Worm (Caenorhabditis elegans) whole organism, L2 larva: ENCODE data around the gene lfi-1.

Experiments used
- alr-1 ChIP-seq: fragments of 150-350 bp; optimal IDR thresholded peaks from 2 replicates; lab custom pipeline; 2014; ENCODE audit warnings: missing biosample characterization, missing genetic modification characterization
- aly-2 ChIP-seq: fragments of 150-350 bp; optimal IDR thresholded peaks from 2 replicates; lab custom pipeline; 2014; ENCODE audit warnings: missing biosample characterization, missing genetic modification characterization
- ama-1 ChIP-seq: fragments of 150-350 bp; optimal IDR thresholded peaks from 2 replicates; lab custom pipeline; 2018; ENCODE audit warnings: inconsistent platforms
- ceh-82 ChIP-seq: fragments of 150-350 bp; optimal IDR thresholded peaks from 2 replicates; lab custom pipeline; 2014; ENCODE audit warnings: missing biosample characterization, missing genetic modification characterization
- egl-27 ChIP-seq: sonication (generic microtip); optimal IDR thresholded peaks from 3 replicates; lab custom pipeline; 2017; ENCODE audit warnings: missing biosample characterization, missing genetic modification reagents, missing genetic modification characterization
- fos-1 ChIP-seq: fragments of 150-350 bp; optimal IDR thresholded peaks from 2 replicates; lab custom pipeline; 2014; ENCODE audit warnings: missing biosample characterization, missing genetic modification characterization
- lin-13 ChIP-seq: fragments of 150-350 bp; optimal IDR thresholded peaks from 2 replicates; lab custom pipeline; 2014; ENCODE audit warnings: missing biosample characterization, missing genetic modification reagents, missing genetic modification characterization
- snpc-4 ChIP-seq: fragments of 150-350 bp; optimal IDR thresholded peaks from 2 replicates; lab custom pipeline; 2014; ENCODE audit warnings: missing biosample characterization, missing genetic modification characterization
- unc-62 ChIP-seq: fragments of 150-350 bp; optimal IDR thresholded peaks from 2 replicates; lab custom pipeline; 2014; ENCODE audit warnings: missing biosample characterization, missing genetic modification reagents, missing genetic modification characterization

DNA sequence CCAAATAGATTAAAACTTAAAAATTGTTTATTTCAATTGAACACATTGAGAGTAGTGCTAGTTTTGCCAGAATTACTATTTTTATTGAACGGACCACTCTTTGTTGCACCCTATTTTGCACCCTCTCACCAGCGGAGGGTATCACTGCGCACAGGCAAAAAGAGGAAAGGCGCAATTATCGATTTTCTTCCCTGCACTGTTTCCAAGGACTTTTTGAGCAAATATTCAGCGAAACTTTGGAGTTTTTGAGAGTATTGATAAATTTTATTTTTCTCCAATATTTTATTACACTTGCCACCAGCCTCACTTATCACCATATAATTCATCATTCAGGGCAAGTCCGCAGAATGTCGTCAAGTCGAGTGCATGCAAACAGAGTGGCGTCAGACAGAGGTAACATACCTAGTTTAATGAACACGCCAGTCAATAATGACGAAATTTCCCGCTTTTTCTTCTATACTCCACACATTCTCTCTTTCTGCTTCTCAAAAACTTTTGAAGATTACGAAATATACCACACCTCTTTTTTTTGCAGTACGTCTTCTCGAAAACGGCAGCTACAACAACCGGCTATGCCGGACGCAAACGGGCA, 41.5 kb downstream of the lfi-1 start:
- no peak for TF ChIP-seq aly-2 (tag; lab: Kevin White, UChicago)
- peak; percentile 18 for TF ChIP-seq lin-13 (GFP tag; lab: Kevin White, UChicago)
- TF ChIP-seq ama-1 (lab: Kevin White, UChicago) = no peak
- no peak for TF ChIP-seq unc-62 (GFP tag; lab: Kevin White, UChicago)
- no peak for TF ChIP-seq alr-1
- TF ChIP-seq ceh-82 (tag; lab: Kevin White, UChicago) = no peak
- TF ChIP-seq fos-1 (tag; lab: Kevin White, UChicago) = peak; percentile 70
- TF ChIP-seq egl-27 = no peak
- TF ChIP-seq snpc-4 (tag; lab: Kevin White, UChicago) = no peak
